Fruit fly (Drosophila melanogaster) whole organism, prepupa: ENCODE data around the gene Rrp45.
A peak's percentile ranks its signal among the peaks of the same experiment; 100 is the strongest.

Experiments
- Blimp-1 ChIP-seq: fragments of 200-800 bp; sonication (Bioruptor generic); optimal IDR thresholded peaks from 3 replicates; lab custom pipeline; 2017; ENCODE audit warnings: missing biosample characterization, missing genetic modification characterization, mild to moderate bottlenecking, moderate library complexity, missing genetic modification reagents
- CG16779 ChIP-seq: fragments of 200-800 bp; sonication (Bioruptor generic); optimal IDR thresholded peaks from 3 replicates; lab custom pipeline; 2017; ENCODE audit warnings: missing biosample characterization, mild to moderate bottlenecking, missing genetic modification characterization
- CG3032 ChIP-seq: fragments of 200-800 bp; optimal IDR thresholded peaks from 2 replicates; lab custom pipeline; 2019; ENCODE audit warnings: missing biosample characterization, mild to moderate bottlenecking, missing genetic modification characterization, moderate library complexity
- CG9139 ChIP-seq: fragments of 200-800 bp; sonication (Bioruptor generic); optimal IDR thresholded peaks from 3 replicates; lab custom pipeline; 2017; ENCODE audit warnings: missing biosample characterization, mild to moderate bottlenecking, missing genetic modification characterization
- Eip93F ChIP-seq: fragments of 200-800 bp; sonication (Bioruptor generic); optimal IDR thresholded peaks from 2 replicates; lab custom pipeline; 2016; ENCODE audit warnings: missing biosample characterization, mild to moderate bottlenecking, missing genetic modification characterization
- Ets21C ChIP-seq: fragments of 200-800 bp; sonication (Bioruptor generic); optimal IDR thresholded peaks from 3 replicates; lab custom pipeline; 2016; ENCODE audit warnings: missing biosample characterization, missing genetic modification characterization
- Sox14 ChIP-seq: fragments of 200-800 bp; sonication (Bioruptor generic); optimal IDR thresholded peaks from 3 replicates; lab custom pipeline; 2016; ENCODE audit warnings: missing biosample characterization, missing genetic modification characterization
- ss ChIP-seq, 2 experiments: fragments of 200-800 bp; sonication (Bioruptor generic); optimal IDR thresholded peaks; 2 replicates in 1 of 2; 3 replicates in 1 of 2; lab custom pipeline; 2017 to 2018; ENCODE audit warnings: mild to moderate bottlenecking in 2 of 2, missing biosample characterization in 2 of 2, missing genetic modification characterization in 2 of 2, moderate library complexity in 1 of 2
- vri ChIP-seq: fragments of 200-800 bp; sonication (Bioruptor generic); optimal IDR thresholded peaks from 3 replicates; lab custom pipeline; 2016; ENCODE audit warnings: missing biosample characterization, mild to moderate bottlenecking, missing genetic modification characterization

DNA sequence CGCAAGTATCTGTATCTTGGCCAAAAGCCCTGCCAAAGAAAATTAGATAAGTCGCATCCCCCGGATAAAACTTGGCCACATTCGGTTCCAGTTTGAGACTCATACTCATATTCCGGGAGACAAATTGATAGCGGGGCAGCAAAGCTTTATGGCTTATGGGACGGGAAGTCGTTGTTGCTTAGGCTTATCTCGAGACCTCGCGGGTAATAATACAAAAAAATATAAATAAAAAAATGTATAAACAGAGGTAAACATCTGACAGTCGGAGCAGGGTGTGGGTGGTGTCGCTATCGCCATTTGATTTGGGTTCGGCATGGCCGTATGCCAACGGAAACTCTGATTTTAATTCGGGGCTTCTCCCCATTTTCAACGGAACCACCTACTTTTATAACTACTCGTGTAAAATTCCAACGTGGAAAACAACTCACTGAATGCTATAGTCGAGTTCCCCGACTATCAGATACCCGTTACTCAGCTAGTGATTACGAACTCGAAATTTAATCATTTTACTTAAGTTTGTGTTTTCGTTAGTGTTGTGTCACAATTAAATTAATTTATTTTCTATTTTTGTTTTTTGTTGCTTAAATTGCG, 46.6 kb upstream of the Rrp45 start:
- no peak for TF ChIP-seq Blimp-1
- TF ChIP-seq CG9139: no peak
- no peak for TF ChIP-seq CG3032 (tag; lab: Kevin White, UChicago)
- no peak for TF ChIP-seq vri
- TF ChIP-seq CG16779 (tag; lab: Kevin White, UChicago): no peak
- TF ChIP-seq Sox14 (GFP tag; lab: Kevin White, UChicago): no peak
- TF ChIP-seq Ets21C (GFP tag; lab: Kevin White, UChicago): no peak
- TF ChIP-seq ss (GFP tag; optimal IDR thresholded peaks at IDR 0.05; lab: Kevin White, UChicago): no peak
- peak; percentile 11 for TF ChIP-seq Eip93F (GFP tag; lab: Kevin White, UChicago)
